Worm (Caenorhabditis elegans) whole organism, mixed stage, embryonic: ENCODE measurements around the gene Y39G8B.7.

Experiments used
- bed-3 ChIP-seq: fragments of 200-800 bp; sonication (Bioruptor generic); optimal IDR thresholded peaks from 3 replicates; lab custom pipeline; 2018; ENCODE audit warnings: mild to moderate bottlenecking, missing genetic modification characterization, moderate library complexity, missing compliant biosample characterization
- blmp-1 ChIP-seq: fragments of 150-350 bp; optimal IDR thresholded peaks from 2 replicates; lab custom pipeline; 2014; ENCODE audit warnings: missing biosample characterization, missing genetic modification characterization
- ceh-39 ChIP-seq: fragments of 150-350 bp; optimal IDR thresholded peaks from 2 replicates; lab custom pipeline; 2014; ENCODE audit warnings: missing biosample characterization, missing genetic modification characterization
- ceh-43 ChIP-seq: fragments of 200-800 bp; sonication (Bioruptor generic); optimal IDR thresholded peaks from 2 replicates; lab custom pipeline; 2018; ENCODE audit warnings: mild to moderate bottlenecking, missing genetic modification characterization, moderate library complexity, missing compliant biosample characterization
- ceh-83 ChIP-seq: fragments of 200-800 bp; sonication (Bioruptor generic); optimal IDR thresholded peaks from 2 replicates; lab custom pipeline; 2018; ENCODE audit warnings: mild to moderate bottlenecking, missing genetic modification characterization, missing compliant biosample characterization
- ces-1 ChIP-seq: fragments of 150-350 bp; optimal IDR thresholded peaks from 2 replicates; lab custom pipeline; 2014; ENCODE audit warnings: missing biosample characterization, missing genetic modification reagents, missing genetic modification characterization
- cnd-1 ChIP-seq: fragments of 200-800 bp; sonication (Bioruptor generic); optimal IDR thresholded peaks from 2 replicates; lab custom pipeline; 2018; ENCODE audit warnings: mild to moderate bottlenecking, missing genetic modification characterization, missing compliant biosample characterization
- drap-1 ChIP-seq: fragments of 200-800 bp; sonication (Bioruptor generic); optimal IDR thresholded peaks from 3 replicates; lab custom pipeline; 2018; ENCODE audit warnings: mild to moderate bottlenecking, missing genetic modification characterization, missing compliant biosample characterization
- elt-1 ChIP-seq: sonication (generic microtip); optimal IDR thresholded peaks from 2 replicates; lab custom pipeline; 2017; ENCODE audit warnings: missing genetic modification characterization, mild to moderate bottlenecking, missing compliant biosample characterization, antibody characterized with exemption, moderate library complexity, borderline replicate concordance; ENCODE audit not compliant: insufficient read depth
- elt-3 ChIP-seq: fragments of 150-350 bp; optimal IDR thresholded peaks from 2 replicates; lab custom pipeline; 2014; ENCODE audit warnings: missing biosample characterization, missing genetic modification characterization
- flh-1 ChIP-seq: fragments of 200-800 bp; sonication (Bioruptor generic); optimal IDR thresholded peaks from 2 replicates; lab custom pipeline; 2018; ENCODE audit warnings: mild to moderate bottlenecking, missing genetic modification characterization, moderate library complexity, missing compliant biosample characterization
- ham-2 ChIP-seq: fragments of 200-800 bp; sonication (Bioruptor generic); optimal IDR thresholded peaks from 2 replicates; lab custom pipeline; 2018; ENCODE audit warnings: mild to moderate bottlenecking, missing genetic modification characterization, missing compliant biosample characterization
- hlh-1 ChIP-seq: fragments of 150-350 bp; optimal IDR thresholded peaks from 2 replicates; lab custom pipeline; 2014; ENCODE audit warnings: missing biosample characterization, missing genetic modification reagents, missing genetic modification characterization
- lin-13 ChIP-seq: fragments of 150-350 bp; optimal IDR thresholded peaks from 2 replicates; lab custom pipeline; 2014; ENCODE audit warnings: missing biosample characterization, missing genetic modification characterization
- lin-32 ChIP-seq: fragments of 200-800 bp; sonication (Bioruptor generic); optimal IDR thresholded peaks from 2 replicates; lab custom pipeline; 2018; ENCODE audit warnings: mild to moderate bottlenecking, missing genetic modification characterization, missing compliant biosample characterization
- lsy-2 ChIP-seq: fragments of 150-350 bp; optimal IDR thresholded peaks from 2 replicates; lab custom pipeline; 2014; ENCODE audit warnings: missing biosample characterization, missing genetic modification characterization
- mep-1 ChIP-seq: fragments of 150-350 bp; optimal IDR thresholded peaks from 2 replicates; lab custom pipeline; 2017; ENCODE audit warnings: missing biosample characterization, missing genetic modification reagents, missing genetic modification characterization, inconsistent platforms
- nhr-12 ChIP-seq: fragments of 150-350 bp; optimal IDR thresholded peaks from 2 replicates; lab custom pipeline; 2014; ENCODE audit warnings: missing biosample characterization, missing genetic modification characterization
- nhr-2 ChIP-seq: fragments of 150-350 bp; optimal IDR thresholded peaks from 2 replicates; lab custom pipeline; 2014; ENCODE audit warnings: missing biosample characterization, missing genetic modification characterization
- nhr-237 ChIP-seq: fragments of 150-350 bp; optimal IDR thresholded peaks from 2 replicates; lab custom pipeline; 2014; ENCODE audit warnings: missing biosample characterization, missing genetic modification characterization
- nhr-28 ChIP-seq: fragments of 150-350 bp; optimal IDR thresholded peaks from 2 replicates; lab custom pipeline; 2014; ENCODE audit warnings: missing biosample characterization, missing genetic modification characterization
- nhr-76 ChIP-seq: sonication (generic microtip); optimal IDR thresholded peaks from 2 replicates; lab custom pipeline; 2017; ENCODE audit warnings: missing biosample characterization, missing genetic modification characterization
- sptf-1 ChIP-seq: sonication (generic microtip); optimal IDR thresholded peaks from 2 replicates; lab custom pipeline; 2017; ENCODE audit warnings: mild to moderate bottlenecking, missing genetic modification characterization, moderate library complexity, missing compliant biosample characterization
- tbx-8 ChIP-seq: fragments of 200-800 bp; sonication (Bioruptor generic); optimal IDR thresholded peaks from 2 replicates; lab custom pipeline; 2018; ENCODE audit warnings: mild to moderate bottlenecking, missing genetic modification characterization, moderate library complexity, missing compliant biosample characterization
- unc-120 ChIP-seq: sonication (generic microtip); optimal IDR thresholded peaks from 2 replicates; lab custom pipeline; 2017; ENCODE audit warnings: missing genetic modification characterization, missing compliant biosample characterization; ENCODE audit not compliant: poor library complexity, severe bottlenecking
- unc-39 ChIP-seq: fragments of 150-350 bp; optimal IDR thresholded peaks from 2 replicates; lab custom pipeline; 2014; ENCODE audit warnings: missing biosample characterization, missing genetic modification characterization
- unc-62 ChIP-seq: fragments of 150-350 bp; optimal IDR thresholded peaks from 2 replicates; lab custom pipeline; 2014; ENCODE audit warnings: missing biosample characterization, missing genetic modification reagents, missing genetic modification characterization
- zip-8 ChIP-seq: fragments of 150-350 bp; optimal IDR thresholded peaks from 2 replicates; lab custom pipeline; 2014; ENCODE audit warnings: missing biosample characterization, missing genetic modification characterization
- ztf-11 ChIP-seq: fragments of 150-350 bp; optimal IDR thresholded peaks from 2 replicates; lab custom pipeline; 2014; ENCODE audit warnings: missing biosample characterization, missing genetic modification characterization

The Y39G8B.7 gene

DNA sequence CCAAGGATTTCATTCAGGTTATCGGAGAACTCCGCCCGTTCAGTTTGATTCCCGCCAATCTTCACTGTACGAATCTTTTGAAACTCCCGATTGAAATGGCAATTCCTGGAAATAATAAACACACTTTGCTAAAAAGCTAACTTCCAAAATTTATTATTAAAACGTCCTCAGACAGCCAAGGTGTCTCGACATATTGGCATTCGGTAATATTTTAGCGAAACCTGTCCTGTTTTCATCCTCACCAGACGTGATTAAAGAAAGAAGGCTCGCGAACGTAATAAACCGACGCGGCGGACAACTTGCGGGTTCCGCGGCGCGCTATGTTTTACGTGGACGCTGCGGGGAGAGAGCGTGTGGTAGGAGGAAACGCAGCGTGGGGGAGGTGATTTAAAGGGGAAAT lies 23.4 kb upstream of the Y39G8B.7 start:
- TF ChIP-seq unc-39 (tag; lab: Kevin White, UChicago) (no peak), lin-13 (tag; lab: Kevin White, UChicago) (peak; percentile 39), mep-1 (tag; lab: Kevin White, UChicago) (peak; percentile 58), cnd-1 (peak; percentile 34), ceh-83 (GFP tag; lab: Kevin White, UChicago) (peak; percentile 63), drap-1 (GFP tag; lab: Kevin White, UChicago) (peak; percentile 26), sptf-1 (tag; lab: Kevin White, UChicago) (peak; percentile 59), lsy-2 (tag; lab: Kevin White, UChicago) (no peak)

DNA sequence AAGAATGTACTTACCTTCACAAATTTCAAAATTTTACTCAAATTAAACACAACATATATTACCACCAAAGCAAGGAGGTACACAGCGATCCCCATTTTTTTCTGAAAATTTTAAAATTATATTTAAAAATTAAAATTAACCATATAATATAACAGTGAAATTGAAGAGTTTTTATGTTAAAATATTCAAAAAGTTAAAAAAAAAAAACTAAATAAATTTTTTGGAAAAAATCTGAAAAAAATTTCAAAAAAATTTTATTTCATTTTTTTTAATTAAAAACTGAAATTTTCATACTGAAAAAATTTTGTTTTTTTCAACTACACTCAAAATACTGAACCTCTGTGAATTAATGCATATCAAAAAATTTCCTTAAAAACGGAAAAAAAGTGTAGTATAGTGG lies 22.0 kb upstream of the Y39G8B.7 start, which contains the start of gene cyp-37A1:
Gene cyp-37A1 (minus strand): TSS at position 101 of the 400 bp plus-strand sequence.
- TF ChIP-seq ham-2 (GFP tag; lab: Kevin White, UChicago) (no peak), nhr-237 (tag; lab: Kevin White, UChicago) (no peak), unc-120 (tag; lab: Kevin White, UChicago) (no peak), blmp-1 (tag; lab: Kevin White, UChicago) (no peak), bed-3 (no peak), nhr-76 (tag; lab: Kevin White, UChicago) (no peak), zip-8 (no peak)

DNA sequence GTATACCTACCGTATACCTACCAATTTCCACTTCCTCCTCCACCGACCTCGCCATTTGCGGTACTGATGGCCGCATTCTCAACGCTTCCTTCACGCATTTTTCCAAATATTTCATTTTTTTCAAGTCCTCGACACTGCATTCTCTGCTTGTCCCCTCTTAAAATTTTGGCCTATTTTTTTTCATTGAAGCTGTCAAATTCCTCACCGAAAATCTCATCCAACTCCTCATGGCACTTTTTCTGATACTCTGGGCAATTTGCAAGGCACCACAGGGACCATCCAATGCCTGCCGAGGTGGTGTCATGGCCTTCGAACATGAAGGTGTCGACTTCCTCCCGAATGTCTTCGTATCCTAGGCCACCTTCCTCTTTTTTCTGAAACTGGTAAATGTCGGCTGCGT lies 19.8 kb upstream of the Y39G8B.7 start:
- TF ChIP-seq tbx-8 (GFP tag; lab: Kevin White, UChicago) (no peak), nhr-2 (tag; lab: Kevin White, UChicago) (no peak)

DNA sequence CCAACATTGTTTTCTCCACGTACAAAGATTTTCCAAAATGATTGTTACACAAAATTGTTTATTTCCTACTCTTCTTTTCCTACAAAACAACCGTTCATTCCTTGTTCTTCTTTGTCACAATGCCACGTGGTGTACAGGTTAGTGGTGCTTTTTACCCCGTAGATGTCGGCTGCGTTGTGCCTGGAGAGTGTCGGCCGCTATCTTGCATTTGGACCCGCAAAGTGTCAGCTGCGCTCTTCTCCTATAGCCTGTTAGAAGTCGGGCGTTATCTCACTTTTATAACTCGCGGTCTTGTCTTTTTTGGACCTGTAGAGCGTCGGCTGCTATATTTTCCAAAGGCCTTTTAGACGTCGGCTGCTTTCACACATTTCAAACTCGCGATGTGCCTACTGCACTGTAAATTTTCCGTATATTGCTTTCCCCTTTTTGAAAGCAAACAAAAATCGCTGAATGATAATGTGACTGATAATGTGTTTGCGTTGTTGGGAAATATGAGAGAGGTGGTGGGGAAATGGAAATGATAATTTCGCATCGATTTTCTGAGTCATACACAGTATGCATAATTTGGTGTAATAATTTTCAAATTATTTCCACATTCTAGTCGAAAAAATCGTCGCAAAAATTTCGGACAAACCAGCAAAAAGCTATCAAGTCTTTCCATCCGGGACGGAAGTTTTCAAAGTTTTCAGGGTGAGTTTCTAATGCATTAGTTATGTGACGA lies 16.0 kb upstream of the Y39G8B.7 start, which contains the start of gene F01D5.8:
Gene F01D5.8 (plus strand): TSS at position 51 of the 721 bp plus-strand sequence.
- TF ChIP-seq bed-3 (no peak), flh-1 (GFP tag; lab: Kevin White, UChicago) (no peak), mep-1 (tag; lab: Kevin White, UChicago) (no peak), tbx-8 (GFP tag; lab: Kevin White, UChicago) (no peak), ceh-43 (GFP tag; lab: Kevin White, UChicago) (no peak), unc-62 (GFP tag; lab: Kevin White, UChicago) (no peak), elt-1 (no peak)
- TF ChIP-seq, all 35 proteins: peak for 0

DNA sequence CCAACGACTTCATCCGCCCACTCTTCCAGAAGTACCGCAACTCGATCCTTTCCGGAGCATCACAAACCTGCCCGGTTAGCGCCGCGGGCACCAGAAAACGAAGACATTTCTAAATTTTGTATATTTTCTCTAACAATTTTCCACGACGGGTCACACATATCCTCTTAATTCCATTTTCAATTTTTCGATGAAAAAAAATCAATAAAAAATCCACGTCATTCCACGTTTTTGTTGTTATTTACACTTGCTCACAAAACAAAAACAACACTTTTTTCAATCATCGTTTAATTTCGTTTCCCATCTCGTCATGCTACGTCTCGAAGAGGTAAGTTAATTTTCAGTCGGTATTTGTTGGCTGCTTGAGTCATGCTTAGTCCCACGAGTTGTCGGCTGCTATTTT lies 13.5 kb upstream of the Y39G8B.7 start, which contains the start of gene F01D5.7:
Gene F01D5.7 (plus strand): TSS at position 301 of the 400 bp plus-strand sequence.
- no peak for TF ChIP-seq unc-39 (tag; lab: Kevin White, UChicago)
- no peak for TF ChIP-seq ham-2 (GFP tag; lab: Kevin White, UChicago)
- TF ChIP-seq cnd-1 = no peak
- no peak for TF ChIP-seq nhr-12
- no peak for TF ChIP-seq flh-1 (GFP tag; lab: Kevin White, UChicago)
- no peak for TF ChIP-seq bed-3
- TF ChIP-seq lin-13 (tag; lab: Kevin White, UChicago) = no peak

DNA sequence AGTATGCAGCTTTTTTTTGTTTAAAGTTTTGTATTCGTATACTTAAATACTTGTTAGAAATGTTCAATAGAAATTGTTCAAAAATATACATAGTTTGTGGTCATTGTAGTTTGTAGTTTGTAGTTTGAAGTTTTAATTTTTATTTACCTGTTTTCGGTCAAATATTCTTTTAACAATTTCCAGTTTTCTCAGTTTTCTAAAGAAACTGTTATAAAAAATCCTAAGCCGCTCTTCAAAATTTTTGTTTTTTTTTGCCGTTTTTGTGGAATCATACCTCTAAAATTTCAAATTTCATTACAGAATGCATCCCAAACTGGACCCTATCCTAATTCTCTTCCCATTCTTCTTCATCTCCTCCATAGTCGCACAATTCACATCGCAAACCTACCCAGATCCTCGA lies 11.4 kb upstream of the Y39G8B.7 start, which contains the start of gene F01D5.6:
Gene F01D5.6 (plus strand): TSS at position 301 of the 400 bp plus-strand sequence.
- TF ChIP-seq ztf-11 (tag; lab: Kevin White, UChicago) = no peak
- TF ChIP-seq nhr-28 = no peak
- no peak for TF ChIP-seq unc-120 (tag; lab: Kevin White, UChicago)
- TF ChIP-seq unc-62 (GFP tag; lab: Kevin White, UChicago) = no peak
- TF ChIP-seq elt-3 (tag; lab: Kevin White, UChicago) = no peak
- TF ChIP-seq sptf-1 (tag; lab: Kevin White, UChicago) = no peak
- no peak for TF ChIP-seq bed-3
- TF ChIP-seq nhr-76 (tag; lab: Kevin White, UChicago) = no peak
- no peak for TF ChIP-seq mep-1 (tag; lab: Kevin White, UChicago)
- TF ChIP-seq blmp-1 (tag; lab: Kevin White, UChicago) = no peak
- TF ChIP-seq drap-1 (GFP tag; lab: Kevin White, UChicago) = no peak

DNA sequence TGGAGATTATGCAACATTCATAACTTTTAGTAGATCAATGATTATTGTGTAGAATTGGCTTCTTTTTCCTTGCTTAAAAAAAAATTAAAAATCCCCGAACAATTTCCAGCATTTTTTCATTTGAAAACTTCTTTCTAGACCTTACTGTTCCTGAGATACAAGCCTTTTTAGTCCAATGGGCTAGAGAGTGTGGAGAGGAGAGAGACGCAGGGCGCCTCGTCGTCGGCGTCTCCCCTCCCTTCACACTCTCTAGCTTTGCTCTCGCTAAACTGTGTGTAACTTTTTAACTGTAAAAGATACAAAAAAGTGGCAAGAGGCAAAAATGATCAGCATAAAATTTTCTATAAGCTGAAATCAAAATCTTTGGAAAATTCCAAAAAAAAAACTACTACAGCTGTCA lies 10.3 kb upstream of the Y39G8B.7 start:
- no peak for TF ChIP-seq ceh-39 (tag; lab: Kevin White, UChicago)
- no peak for TF ChIP-seq ces-1 (GFP tag; lab: Kevin White, UChicago)
- no peak for TF ChIP-seq ceh-43 (GFP tag; lab: Kevin White, UChicago)
- no peak for TF ChIP-seq flh-1 (GFP tag; lab: Kevin White, UChicago)
- TF ChIP-seq elt-1 = no peak
- no peak for TF ChIP-seq hlh-1 (tag; lab: Kevin White, UChicago)
- no peak for TF ChIP-seq lin-32 (GFP tag; lab: Kevin White, UChicago)
- TF ChIP-seq blmp-1 (tag; lab: Kevin White, UChicago) = no peak
- no peak for TF ChIP-seq lsy-2 (tag; lab: Kevin White, UChicago)
- no peak for TF ChIP-seq cnd-1
- TF ChIP-seq, all 35 proteins: peak for 0
